Fruit fly (Drosophila melanogaster) whole organism, embryonic: Measurements from ENCODE around the gene CG16854.

Experiments used
- Atf3 ChIP-seq: fragments of 200-800 bp; sonication (Bioruptor generic); optimal IDR thresholded peaks from 3 replicates; lab custom pipeline; 2016; ENCODE audit warnings: missing biosample characterization, missing genetic modification characterization
- CG11398 ChIP-seq: fragments of 200-800 bp; sonication (Bioruptor generic); optimal IDR thresholded peaks from 2 replicates; lab custom pipeline; 2016; ENCODE audit warnings: missing biosample characterization, missing genetic modification characterization
- CG14441 ChIP-seq: fragments of 200-800 bp; sonication (Bioruptor generic); IDR thresholded peaks from 2 replicates; pipeline ENCODE4 v1.3.6; 2022; ENCODE audit warnings: missing biosample characterization, missing genetic modification characterization
- CG15601 ChIP-seq: fragments of 200-800 bp; sonication (Bioruptor generic); optimal IDR thresholded peaks from 3 replicates; lab custom pipeline; 2019; ENCODE audit warnings: missing biosample characterization, mild to moderate bottlenecking, missing genetic modification characterization, moderate library complexity
- CG16779 ChIP-seq: fragments of 200-800 bp; sonication (Bioruptor generic); IDR thresholded peaks from 2 replicates; pipeline ENCODE4 v1.3.6; 2022; ENCODE audit warnings: missing biosample characterization, missing genetic modification characterization
- CG17361 ChIP-seq: fragments of 200-800 bp; sonication (Bioruptor generic); IDR thresholded peaks from 3 replicates; pipeline ENCODE4 v1.3.6; 2022; ENCODE audit warnings: missing biosample characterization, missing genetic modification characterization
- CG18599 ChIP-seq: fragments of 200-800 bp; sonication (Bioruptor generic); optimal IDR thresholded peaks from 3 replicates; lab custom pipeline; 2017; ENCODE audit warnings: missing biosample characterization, missing genetic modification characterization, mild to moderate bottlenecking, moderate library complexity, missing genetic modification reagents
- CG18764 ChIP-seq: fragments of 200-800 bp; sonication (Bioruptor generic); optimal IDR thresholded peaks from 3 replicates; lab custom pipeline; 2016; ENCODE audit warnings: missing biosample characterization, missing genetic modification characterization
- CG2120 ChIP-seq: fragments of 200-800 bp; sonication (Bioruptor generic); optimal IDR thresholded peaks from 3 replicates; lab custom pipeline; 2016; ENCODE audit warnings: missing biosample characterization, missing genetic modification characterization
- CG2678 ChIP-seq: fragments of 200-800 bp; sonication (Bioruptor generic); optimal IDR thresholded peaks from 3 replicates; lab custom pipeline; 2019; ENCODE audit warnings: missing biosample characterization, mild to moderate bottlenecking, missing genetic modification characterization, moderate library complexity
- CG31365 ChIP-seq: fragments of 200-800 bp; sonication (Bioruptor generic); optimal IDR thresholded peaks from 2 replicates; lab custom pipeline; 2018; ENCODE audit warnings: missing biosample characterization, mild to moderate bottlenecking, missing genetic modification characterization
- CG4820 ChIP-seq: fragments of 200-800 bp; sonication (Bioruptor generic); optimal IDR thresholded peaks from 3 replicates; lab custom pipeline; 2016; ENCODE audit warnings: missing biosample characterization, missing genetic modification characterization
- CG8089 ChIP-seq: fragments of 200-800 bp; sonication (Bioruptor generic); optimal IDR thresholded peaks from 3 replicates; lab custom pipeline; 2016; ENCODE audit warnings: missing biosample characterization, missing genetic modification characterization
- CG9437 ChIP-seq: fragments of 200-800 bp; sonication (Bioruptor generic); optimal IDR thresholded peaks from 2 replicates; lab custom pipeline; 2018; ENCODE audit warnings: missing biosample characterization, mild to moderate bottlenecking, missing genetic modification characterization
- CG9876 ChIP-seq: fragments of 200-800 bp; sonication (Bioruptor generic); optimal IDR thresholded peaks from 2 replicates; lab custom pipeline; 2016; ENCODE audit warnings: missing biosample characterization, missing genetic modification characterization
- CG9932 ChIP-seq: fragments of 200-800 bp; sonication (Bioruptor generic); IDR thresholded peaks from 2 replicates; pipeline ENCODE4 v1.3.6; 2022; ENCODE audit warnings: missing biosample characterization, missing genetic modification characterization
- CkIIα-i1 ChIP-seq: fragments of 200-800 bp; sonication (Bioruptor generic); IDR thresholded peaks from 2 replicates; pipeline ENCODE4 v1.3.6; 2022; ENCODE audit warnings: missing biosample characterization, missing genetic modification characterization
- Dp ChIP-seq: fragments of 200-800 bp; sonication (Bioruptor generic); optimal IDR thresholded peaks from 2 replicates; lab custom pipeline; 2018; ENCODE audit warnings: missing biosample characterization, mild to moderate bottlenecking, missing genetic modification characterization, moderate library complexity
- HLH3B ChIP-seq: fragments of 200-800 bp; sonication (Bioruptor generic); IDR thresholded peaks from 2 replicates; pipeline ENCODE4 v1.3.6; 2022; ENCODE audit warnings: missing biosample characterization, missing genetic modification characterization
- HmgZ ChIP-seq: fragments of 200-800 bp; sonication (Bioruptor generic); optimal IDR thresholded peaks from 2 replicates; lab custom pipeline; 2018; ENCODE audit warnings: missing biosample characterization, mild to moderate bottlenecking, missing genetic modification characterization
- Lhr ChIP-seq: fragments of 200-800 bp; sonication (Bioruptor generic); optimal IDR thresholded peaks from 3 replicates; lab custom pipeline; 2017; ENCODE audit warnings: mild to moderate bottlenecking, missing biosample characterization, missing genetic modification reagents, missing genetic modification characterization
- Lim3 ChIP-seq: fragments of 200-800 bp; sonication (Bioruptor generic); IDR thresholded peaks from 2 replicates; pipeline ENCODE4 v1.3.6; 2022; ENCODE audit warnings: missing biosample characterization, missing genetic modification characterization
- Lpt ChIP-seq: fragments of >200 bp; optimal IDR thresholded peaks from 2 replicates; lab custom pipeline; 2018; ENCODE audit warnings: missing biosample characterization, missing genetic modification characterization
- Meics ChIP-seq: fragments of 200-800 bp; sonication (Bioruptor generic); optimal IDR thresholded peaks from 2 replicates; lab custom pipeline; 2017; ENCODE audit warnings: missing biosample characterization, mild to moderate bottlenecking, missing genetic modification characterization
- Neu2 ChIP-seq: fragments of 200-800 bp; sonication (Bioruptor generic); optimal IDR thresholded peaks from 3 replicates; lab custom pipeline; 2016; ENCODE audit warnings: missing biosample characterization, missing genetic modification characterization, borderline replicate concordance
- Opbp ChIP-seq: fragments of 200-800 bp; sonication (Bioruptor generic); IDR thresholded peaks from 3 replicates; pipeline ENCODE4 v1.3.6; 2022; ENCODE audit warnings: missing biosample characterization, missing genetic modification characterization; ENCODE audit not compliant: partially characterized antibody
- Sox102F ChIP-seq: fragments of 200-800 bp; sonication (Bioruptor generic); optimal IDR thresholded peaks from 2 replicates; lab custom pipeline; 2018; ENCODE audit warnings: missing biosample characterization, mild to moderate bottlenecking, missing genetic modification characterization, moderate library complexity
- Sry-β ChIP-seq: fragments of 200-800 bp; sonication (Bioruptor generic); optimal IDR thresholded peaks from 2 replicates; lab custom pipeline; 2018; ENCODE audit warnings: missing biosample characterization, mild to moderate bottlenecking, missing genetic modification characterization, moderate library complexity
- Stat92E ChIP-seq, 3 experiments: fragments of >200 bp in 2 of 3; fragments of 200-800 bp in 1 of 3; sonication (Bioruptor generic) in 1 of 3; optimal IDR thresholded peaks; 2 replicates each; lab custom pipeline; 2017 to 2019; ENCODE audit warnings: missing biosample characterization in 3 of 3, missing genetic modification characterization in 3 of 3, mild to moderate bottlenecking in 1 of 3, moderate library complexity in 1 of 3
- Tbp ChIP-seq: fragments of >200 bp; optimal IDR thresholded peaks from 2 replicates; lab custom pipeline; 2018; ENCODE audit warnings: missing biosample characterization, missing genetic modification characterization
- Vsx1 ChIP-seq: fragments of 200-800 bp; sonication (Bioruptor generic); optimal IDR thresholded peaks from 2 replicates; lab custom pipeline; 2017; ENCODE audit warnings: missing biosample characterization, mild to moderate bottlenecking, missing genetic modification characterization, missing genetic modification reagents
- aop ChIP-seq: fragments of 200-800 bp; sonication (Bioruptor generic); IDR thresholded peaks from 2 replicates; pipeline ENCODE4 v1.3.6; 2022; ENCODE audit warnings: missing biosample characterization, missing genetic modification characterization
- chn ChIP-seq: fragments of 200-800 bp; sonication (Bioruptor generic); optimal IDR thresholded peaks from 2 replicates; lab custom pipeline; 2016; ENCODE audit warnings: missing biosample characterization, missing genetic modification characterization
- dati ChIP-seq: fragments of 200-800 bp; sonication (Bioruptor generic); IDR thresholded peaks from 2 replicates; pipeline ENCODE4 v1.3.6; 2022; ENCODE audit warnings: missing biosample characterization, missing genetic modification characterization
- dimm ChIP-seq: fragments of 200-800 bp; sonication (Bioruptor generic); IDR thresholded peaks from 2 replicates; pipeline ENCODE4 v1.3.6; 2022; ENCODE audit warnings: missing biosample characterization, missing genetic modification characterization
- emc ChIP-seq: fragments of 200-800 bp; sonication (Bioruptor generic); optimal IDR thresholded peaks from 2 replicates; lab custom pipeline; 2016; ENCODE audit warnings: missing biosample characterization, missing genetic modification characterization
- fru ChIP-seq: fragments of >200 bp; optimal IDR thresholded peaks from 2 replicates; lab custom pipeline; 2017
- gfzf ChIP-seq: fragments of 200-800 bp; sonication (Bioruptor generic); optimal IDR thresholded peaks from 2 replicates; lab custom pipeline; 2016; ENCODE audit warnings: missing biosample characterization, mild to moderate bottlenecking, missing genetic modification characterization, moderate library complexity
- gt ChIP-seq: fragments of 200-800 bp; sonication (Bioruptor generic); IDR thresholded peaks from 2 replicates; pipeline ENCODE4 v1.3.6; 2022; ENCODE audit warnings: missing biosample characterization, missing genetic modification characterization
- luna ChIP-seq: fragments of 200-800 bp; sonication (Bioruptor generic); optimal IDR thresholded peaks from 2 replicates; lab custom pipeline; 2016; ENCODE audit warnings: missing biosample characterization, missing genetic modification characterization
- mirr ChIP-seq: fragments of 200-800 bp; sonication (Bioruptor generic); optimal IDR thresholded peaks from 3 replicates; lab custom pipeline; 2018; ENCODE audit warnings: missing biosample characterization, mild to moderate bottlenecking, missing genetic modification characterization
- pzg ChIP-seq: fragments of 200-800 bp; sonication (Bioruptor generic); optimal IDR thresholded peaks from 3 replicates; lab custom pipeline; 2018; ENCODE audit warnings: missing biosample characterization, mild to moderate bottlenecking, missing genetic modification characterization, moderate library complexity
- rib ChIP-seq: fragments of 200-800 bp; sonication (Bioruptor generic); IDR thresholded peaks from 2 replicates; pipeline ENCODE4 v1.3.6; 2022; ENCODE audit warnings: missing biosample characterization, missing genetic modification characterization
- row ChIP-seq: fragments of 200-800 bp; sonication (Bioruptor generic); IDR thresholded peaks from 3 replicates; pipeline ENCODE4 v1.3.6; 2022; ENCODE audit warnings: missing biosample characterization, missing genetic modification characterization
- slp2 ChIP-seq: fragments of 200-800 bp; sonication (Bioruptor generic); optimal IDR thresholded peaks from 2 replicates; lab custom pipeline; 2016; ENCODE audit warnings: missing biosample characterization, missing genetic modification characterization
- so ChIP-seq: fragments of 200-800 bp; sonication (Bioruptor generic); IDR thresholded peaks from 3 replicates; pipeline ENCODE4 v1.3.6; 2022; ENCODE audit warnings: missing biosample characterization, missing genetic modification characterization
- unc-4 ChIP-seq: fragments of 200-800 bp; sonication (Bioruptor generic); IDR thresholded peaks from 2 replicates; pipeline ENCODE4 v1.3.6; 2022; ENCODE audit warnings: missing biosample characterization, missing genetic modification characterization; ENCODE audit not compliant: partially characterized antibody
- vnd ChIP-seq: fragments of 200-800 bp; sonication (Bioruptor generic); IDR thresholded peaks from 3 replicates; pipeline ENCODE4 v1.3.6; 2022; ENCODE audit warnings: missing biosample characterization, missing genetic modification characterization; ENCODE audit not compliant: partially characterized antibody
- zf30C ChIP-seq: fragments of 200-800 bp; sonication (Bioruptor generic); optimal IDR thresholded peaks from 3 replicates; lab custom pipeline; 2018; ENCODE audit warnings: missing biosample characterization, mild to moderate bottlenecking, missing genetic modification characterization

The CG16854 gene

DNA sequence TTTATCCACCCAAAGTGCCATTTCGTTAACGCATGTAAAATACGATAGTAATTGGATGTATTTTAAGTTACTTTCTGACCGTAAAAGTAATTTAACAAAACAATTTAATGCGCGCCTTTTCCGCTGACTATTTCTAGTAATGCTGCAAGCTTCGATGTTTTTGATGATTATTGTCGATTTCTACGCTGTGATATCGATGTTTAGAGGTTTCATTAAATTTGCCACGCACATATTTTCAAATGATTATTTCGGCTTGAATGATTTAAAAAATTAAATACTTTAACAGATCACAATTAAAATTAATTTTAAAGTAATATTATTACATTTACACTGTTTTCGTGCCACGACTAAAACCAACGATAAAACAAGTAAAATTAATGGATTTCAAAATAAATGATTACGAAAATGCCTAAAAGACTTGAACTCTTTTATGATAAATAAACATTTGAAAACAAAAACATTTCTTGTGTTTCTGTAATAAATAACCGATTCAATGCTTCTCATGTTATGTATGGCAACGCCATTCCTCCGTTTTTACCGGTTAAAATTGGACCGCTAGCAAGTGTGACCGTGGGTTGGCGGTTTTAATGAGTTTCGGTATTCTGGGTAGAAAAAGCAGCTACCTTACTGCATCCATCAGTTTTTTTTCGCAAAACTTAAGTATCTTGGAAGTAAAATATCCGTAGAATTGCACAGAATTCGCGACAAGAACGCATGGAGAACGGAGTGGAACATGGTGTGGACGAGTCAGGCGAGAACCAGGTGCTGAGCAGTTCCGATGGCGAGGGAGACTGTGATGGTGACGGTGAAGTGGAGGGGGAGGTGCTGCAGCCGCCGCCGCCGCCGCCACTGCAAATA is 43.9 kb downstream of the CG16854 start, which contains the start of the genes RfC38 and CG4751 (continued):
- TF ChIP-seq Opbp (GFP tag; lab: Robert Waterston, UW) (peak; percentile 43; the same call in 2 of the 3 replicates), Atf3 (GFP tag; lab: Kevin White, UChicago) (no peak), CG17361 (GFP tag; lab: Robert Waterston, UW) (no peak), CG15601 (tag; lab: Kevin White, UChicago) (no peak), pzg (GFP tag; lab: Kevin White, UChicago) (peak; percentile 79), CG14441 (GFP tag; lab: Robert Waterston, UW) (no peak), Lpt (no peak), CG16779 (no peak), Dp (peak; percentile 65), row (GFP tag; lab: Robert Waterston, UW) (peak; percentile 54; the same call in 2 of the 3 replicates), CG9437 (GFP tag; lab: Kevin White, UChicago) (no peak), CG11398 (GFP tag; lab: Kevin White, UChicago) (no peak), Lim3 (GFP tag; lab: Robert Waterston, UW) (no peak), Lhr (peak; percentile 5), CG8089 (GFP tag; lab: Kevin White, UChicago) (no peak), dati (no peak), luna (GFP tag; lab: Kevin White, UChicago) (no peak), gt (GFP tag; lab: Robert Waterston, UW) (no peak), rib (GFP tag; lab: Robert Waterston, UW) (0 out of 2 replicates have a peak, but pooled peaks have one; percentile 22), vnd (peak; percentile 57; the same call in 1 of the 3 replicates), aop (GFP tag; lab: Robert Waterston, UW) (no peak), HLH3B (GFP tag; lab: Robert Waterston, UW) (no peak), emc (GFP tag; lab: Kevin White, UChicago) (no peak), gfzf (peak; percentile 89), Vsx1 (GFP tag; lab: Kevin White, UChicago) (no peak), slp2 (GFP tag; lab: Kevin White, UChicago) (no peak), Sry-β (GFP tag; lab: Kevin White, UChicago) (peak; percentile 5), Tbp (no peak), CG9876 (no peak), Sox102F (no peak), Meics (GFP tag; lab: Kevin White, UChicago) (no peak), Stat92E (GFP tag; optimal IDR thresholded peaks at IDR 0.05; lab: Kevin White, UChicago) (no peak), so (GFP tag; lab: Robert Waterston, UW) (no peak), CG9932 (GFP tag; lab: Robert Waterston, UW) (0 out of 2 replicates have a peak, but pooled peaks have one; percentile 13), zf30C (GFP tag; lab: Kevin White, UChicago) (no peak), CG18764 (GFP tag; lab: Kevin White, UChicago) (no peak), fru (lab: Kevin White, UChicago) (no peak), HmgZ (no peak), dimm (GFP tag; lab: Robert Waterston, UW) (no peak), CG2120 (GFP tag; lab: Kevin White, UChicago) (peak; percentile 32), chn (GFP tag; lab: Kevin White, UChicago) (no peak), unc-4 (GFP tag; lab: Robert Waterston, UW) (peak; percentile 68), CG31365 (tag; lab: Kevin White, UChicago) (no peak), mirr (GFP tag; lab: Kevin White, UChicago) (no peak), Neu2 (no peak), CG4820 (GFP tag; lab: Kevin White, UChicago) (no peak), CG2678 (tag; lab: Kevin White, UChicago) (no peak), CkIIα-i1 (GFP tag; lab: Robert Waterston, UW) (no peak; the same call in 1 of the 2 replicates), CG18599 (GFP tag; lab: Kevin White, UChicago) (no peak)
